Worm (Caenorhabditis elegans) whole organism, L3 larva: ENCODE results near the gene cav-2.

Source experiments
- ZK546.5 ChIP-seq: sonication (generic microtip); optimal IDR thresholded peaks from 2 replicates; lab custom pipeline; 2017; ENCODE audit warnings: missing biosample characterization, missing genetic modification characterization
- aly-2 ChIP-seq: fragments of 150-350 bp; optimal IDR thresholded peaks from 2 replicates; lab custom pipeline; 2014; ENCODE audit warnings: missing biosample characterization, missing genetic modification characterization
- ceh-16 ChIP-seq: sonication (generic microtip); optimal IDR thresholded peaks from 2 replicates; lab custom pipeline; 2017; ENCODE audit warnings: missing biosample characterization, missing genetic modification characterization
- ceh-28 ChIP-seq: fragments of 150-350 bp; optimal IDR thresholded peaks from 2 replicates; lab custom pipeline; 2014; ENCODE audit warnings: missing biosample characterization, missing genetic modification reagents, missing genetic modification characterization
- ceh-9 ChIP-seq: sonication (generic microtip); optimal IDR thresholded peaks from 2 replicates; lab custom pipeline; 2018; ENCODE audit warnings: missing biosample characterization, missing genetic modification characterization
- daf-12 ChIP-seq: fragments of 150-350 bp; optimal IDR thresholded peaks from 2 replicates; lab custom pipeline; 2014; ENCODE audit warnings: missing biosample characterization, missing genetic modification reagents, missing genetic modification characterization
- egl-5 ChIP-seq: fragments of 150-350 bp; optimal IDR thresholded peaks from 2 replicates; lab custom pipeline; 2017; ENCODE audit warnings: missing biosample characterization, missing genetic modification reagents, missing genetic modification characterization, inconsistent platforms
- elt-1 ChIP-seq: fragments of 150-350 bp; optimal IDR thresholded peaks from 2 replicates; lab custom pipeline; 2014; ENCODE audit warnings: missing biosample characterization, missing genetic modification characterization
- elt-2 ChIP-seq: sonication (generic microtip); optimal IDR thresholded peaks from 2 replicates; lab custom pipeline; 2016; ENCODE audit warnings: missing genetic modification reagents, mild to moderate bottlenecking, missing genetic modification characterization, missing compliant biosample characterization
- elt-3 ChIP-seq, 3 experiments: fragments of 150-350 bp in 1 of 3; sonication (generic microtip) in 2 of 3; optimal IDR thresholded peaks; 2 replicates in 2 of 3; 4 replicates in 1 of 3; lab custom pipeline; 2014 to 2017; ENCODE audit warnings: missing biosample characterization in 3 of 3, missing genetic modification characterization in 3 of 3
- eor-1 ChIP-seq, 2 experiments: fragments of 150-350 bp; optimal IDR thresholded peaks; 2 replicates each; lab custom pipeline; 2014 to 2018; ENCODE audit warnings: missing biosample characterization in 2 of 2, missing genetic modification characterization in 2 of 2
- fkh-10 ChIP-seq: sonication (generic microtip); optimal IDR thresholded peaks from 2 replicates; lab custom pipeline; 2017; ENCODE audit warnings: missing biosample characterization, missing genetic modification reagents, missing genetic modification characterization
- fkh-2 ChIP-seq: fragments of 150-350 bp; optimal IDR thresholded peaks from 2 replicates; lab custom pipeline; 2014; ENCODE audit warnings: missing biosample characterization, missing genetic modification reagents, missing genetic modification characterization
- hmg-11 ChIP-seq: sonication (generic microtip); optimal IDR thresholded peaks from 2 replicates; lab custom pipeline; 2016; ENCODE audit warnings: missing genetic modification characterization, missing compliant biosample characterization
- jun-1 ChIP-seq: fragments of 150-350 bp; optimal IDR thresholded peaks from 2 replicates; lab custom pipeline; 2014; ENCODE audit warnings: missing biosample characterization, missing genetic modification reagents, missing genetic modification characterization
- lin-15B ChIP-seq: fragments of 150-350 bp; optimal IDR thresholded peaks from 2 replicates; lab custom pipeline; 2014; ENCODE audit warnings: missing biosample characterization, missing genetic modification characterization
- lin-39 ChIP-seq: fragments of 150-350 bp; optimal IDR thresholded peaks from 2 replicates; lab custom pipeline; 2018; ENCODE audit warnings: missing biosample characterization, missing genetic modification reagents, missing genetic modification characterization
- lsy-12 ChIP-seq: sonication (generic microtip); optimal IDR thresholded peaks from 2 replicates; lab custom pipeline; 2016; ENCODE audit warnings: mild to moderate bottlenecking, missing genetic modification characterization, missing compliant biosample characterization
- mdl-1 ChIP-seq: fragments of 150-350 bp; optimal IDR thresholded peaks from 2 replicates; lab custom pipeline; 2014; ENCODE audit warnings: missing biosample characterization, missing genetic modification characterization
- mml-1 ChIP-seq: fragments of 150-350 bp; sonication (generic microtip); optimal IDR thresholded peaks from 3 replicates; lab custom pipeline; 2014; ENCODE audit warnings: missing biosample characterization, missing genetic modification characterization
- nfya-1 ChIP-seq: sonication (generic microtip); optimal IDR thresholded peaks from 2 replicates; lab custom pipeline; 2017; ENCODE audit warnings: missing genetic modification characterization, mild to moderate bottlenecking, missing compliant biosample characterization, antibody characterized with exemption, moderate library complexity; ENCODE audit not compliant: insufficient read depth
- nhr-11 ChIP-seq: fragments of 150-350 bp; optimal IDR thresholded peaks from 2 replicates; lab custom pipeline; 2014; ENCODE audit warnings: missing biosample characterization, missing genetic modification characterization
- nhr-12 ChIP-seq: fragments of 150-350 bp; optimal IDR thresholded peaks from 2 replicates; lab custom pipeline; 2014; ENCODE audit warnings: missing biosample characterization, missing genetic modification characterization
- nhr-23 ChIP-seq: fragments of 150-350 bp; optimal IDR thresholded peaks from 2 replicates; lab custom pipeline; 2014; ENCODE audit warnings: missing biosample characterization, missing genetic modification reagents, missing genetic modification characterization
- nhr-237 ChIP-seq: fragments of 150-350 bp; optimal IDR thresholded peaks from 2 replicates; lab custom pipeline; 2014; ENCODE audit warnings: missing biosample characterization, missing genetic modification characterization
- nhr-25 ChIP-seq: sonication (generic microtip); optimal IDR thresholded peaks from 2 replicates; lab custom pipeline; 2017; ENCODE audit warnings: missing biosample characterization, missing genetic modification characterization
- nhr-28 ChIP-seq: fragments of 150-350 bp; optimal IDR thresholded peaks from 2 replicates; lab custom pipeline; 2014; ENCODE audit warnings: missing biosample characterization, missing genetic modification characterization
- nhr-43 ChIP-seq: sonication (generic microtip); optimal IDR thresholded peaks from 2 replicates; lab custom pipeline; 2016; ENCODE audit warnings: mild to moderate bottlenecking, missing genetic modification characterization, missing compliant biosample characterization; ENCODE audit not compliant: poor library complexity, severe bottlenecking
- nhr-67 ChIP-seq: fragments of 150-350 bp; optimal IDR thresholded peaks from 2 replicates; lab custom pipeline; 2014; ENCODE audit warnings: missing biosample characterization, missing genetic modification characterization
- nhr-76 ChIP-seq: fragments of 150-350 bp; sonication (generic microtip); optimal IDR thresholded peaks from 5 replicates; lab custom pipeline; 2014; ENCODE audit warnings: missing biosample characterization, missing genetic modification characterization
- nhr-77 ChIP-seq: fragments of 150-350 bp; optimal IDR thresholded peaks from 2 replicates; lab custom pipeline; 2014; ENCODE audit warnings: missing biosample characterization, missing genetic modification characterization
- pha-4 ChIP-seq: fragments of 150-350 bp; optimal IDR thresholded peaks from 2 replicates; lab custom pipeline; 2014; ENCODE audit warnings: missing biosample characterization, missing genetic modification reagents, missing genetic modification characterization
- pqm-1 ChIP-seq: fragments of 150-350 bp; optimal IDR thresholded peaks from 2 replicates; lab custom pipeline; 2017; ENCODE audit warnings: missing biosample characterization, missing genetic modification characterization, inconsistent platforms
- snpc-4 ChIP-seq: fragments of 150-350 bp; optimal IDR thresholded peaks from 2 replicates; lab custom pipeline; 2014; ENCODE audit warnings: missing biosample characterization, missing genetic modification characterization
- unc-39 ChIP-seq: sonication (generic microtip); optimal IDR thresholded peaks from 4 replicates; lab custom pipeline; 2017; ENCODE audit warnings: missing biosample characterization, missing genetic modification characterization
- unc-62 ChIP-seq: fragments of 150-350 bp; sonication (generic microtip); optimal IDR thresholded peaks from 4 replicates; lab custom pipeline; 2014; ENCODE audit warnings: missing biosample characterization, missing genetic modification reagents, missing genetic modification characterization
- zag-1 ChIP-seq: fragments of 150-350 bp; optimal IDR thresholded peaks from 2 replicates; lab custom pipeline; 2014; ENCODE audit warnings: missing biosample characterization, missing genetic modification characterization
- ztf-11 ChIP-seq: fragments of 150-350 bp; optimal IDR thresholded peaks from 2 replicates; lab custom pipeline; 2014; ENCODE audit warnings: missing biosample characterization, missing genetic modification characterization
- ztf-4 ChIP-seq: fragments of 150-350 bp; optimal IDR thresholded peaks from 2 replicates; lab custom pipeline; 2014; ENCODE audit warnings: missing biosample characterization, missing genetic modification characterization

cav-2 gene

ce11 chrV:13568533-13568932, 11.6 kb downstream of the cav-2 start, which contains the start of the genes nuaf-1 and bir-2 (continued):
- no peak for TF ChIP-seq egl-5 (tag; lab: Kevin White, UChicago)
- TF ChIP-seq unc-39, result no peak
- no peak for TF ChIP-seq ceh-28
- TF ChIP-seq mml-1 (tag; lab: Kevin White, UChicago), result no peak
- TF ChIP-seq ztf-11 (tag; lab: Kevin White, UChicago), result no peak
- TF ChIP-seq daf-12 (tag; lab: Kevin White, UChicago), result no peak
- TF ChIP-seq nhr-43 (tag; lab: Kevin White, UChicago), result peak; percentile 7
- TF ChIP-seq unc-62 (GFP tag; lab: Kevin White, UChicago), result no peak
- no peak for TF ChIP-seq nhr-12
- peak; percentile 55 for TF ChIP-seq nfya-1
- no peak for TF ChIP-seq lsy-12 (tag; lab: Kevin White, UChicago)
- TF ChIP-seq elt-2 (tag; lab: Kevin White, UChicago), result peak; percentile 21
- TF ChIP-seq nhr-23, result peak; percentile 57
- no peak for TF ChIP-seq ZK546.5
- no peak for TF ChIP-seq mdl-1 (tag; lab: Kevin White, UChicago)
- no peak for TF ChIP-seq ztf-4 (tag; lab: Kevin White, UChicago)
- no peak for TF ChIP-seq elt-3 (tag; optimal IDR thresholded peaks at IDR 0.05; lab: Kevin White, UChicago)
- TF ChIP-seq ceh-16 (tag; lab: Kevin White, UChicago), result no peak

- TF ChIP-seq aly-2 (tag; lab: Kevin White, UChicago) (no peak), lin-15B (no peak), pqm-1 (tag; lab: Kevin White, UChicago) (peak; percentile 64), nhr-43 (tag; lab: Kevin White, UChicago) (no peak), nhr-76 (tag; lab: Kevin White, UChicago) (no peak), nhr-77 (tag; lab: Kevin White, UChicago) (no peak), fkh-2 (tag; lab: Kevin White, UChicago) (no peak), elt-3 (tag; optimal IDR thresholded peaks at IDR 0.05; lab: Kevin White, UChicago) (no peak), mdl-1 (tag; lab: Kevin White, UChicago) (no peak), nhr-11 (tag; lab: Kevin White, UChicago) (no peak), ztf-4 (tag; lab: Kevin White, UChicago) (no peak), pha-4 (tag; lab: Kevin White, UChicago) (peak; percentile 24), unc-62 (GFP tag; lab: Kevin White, UChicago) (no peak), lin-39 (no peak), nhr-25 (no peak), ceh-16 (tag; lab: Kevin White, UChicago) (no peak), nfya-1 (no peak), nhr-67 (tag; lab: Kevin White, UChicago) (no peak), mml-1 (tag; lab: Kevin White, UChicago) (no peak), nhr-23 (no peak), egl-5 (tag; lab: Kevin White, UChicago) (no peak), eor-1 (tag; optimal IDR thresholded peaks at IDR 0.05; lab: Kevin White, UChicago) (no peak), nhr-12 (no peak), fkh-10 (GFP tag; lab: Kevin White, UChicago) (no peak), hmg-11 (tag; lab: Kevin White, UChicago) (no peak), zag-1 (tag; lab: Kevin White, UChicago) (no peak), lsy-12 (tag; lab: Kevin White, UChicago) (no peak), nhr-28 (tag; lab: Kevin White, UChicago) (no peak), elt-2 (tag; lab: Kevin White, UChicago) (peak; percentile 67), elt-1 (tag; lab: Kevin White, UChicago) (no peak), ceh-9 (tag; lab: Kevin White, UChicago) (no peak), nhr-237 (tag; lab: Kevin White, UChicago) (no peak), snpc-4 (peak; percentile 24), jun-1 (tag; lab: Kevin White, UChicago) (no peak), daf-12 (tag; lab: Kevin White, UChicago) (no peak)
Measured at ce11 chrV:13571714-13572258, 14.9 kb downstream of the cav-2 start, which contains the start of gene C50B8.4. Gene C50B8.4, plus strand, starts transcription at chrV:13572012.

- peak; percentile 75 for TF ChIP-seq pha-4 (tag; lab: Kevin White, UChicago)
- no peak for TF ChIP-seq nhr-12
Measured at ce11 chrV:13575866-13576265, 19.0 kb downstream of the cav-2 start.
